Worm (Caenorhabditis elegans): ENCODE measurements around the gene C16C8.19.
"Not testable (repeated sequence)": the region's sequence is repeated elsewhere in the genome, so short reads cannot be mapped to it uniquely, and the experiment has no call there.

Gene C16C8.19

DNA sequence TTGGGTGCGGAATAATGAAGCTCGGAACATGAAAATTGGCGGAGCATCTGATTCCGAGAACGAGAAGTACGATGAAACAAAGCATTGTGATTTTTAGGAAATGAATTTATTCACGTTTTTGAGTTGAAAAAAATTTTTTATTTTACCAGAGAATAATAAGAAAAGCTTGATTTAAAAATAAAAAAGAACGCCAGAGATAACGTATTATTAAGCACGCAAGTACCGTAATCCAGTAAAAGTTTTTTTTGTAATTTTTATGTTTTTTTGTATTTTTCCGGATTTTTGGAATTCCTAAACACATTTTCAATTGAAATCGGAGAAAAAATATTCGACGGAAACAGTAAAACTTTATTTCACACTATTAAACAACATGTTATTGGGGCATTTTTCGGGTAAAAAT is 15.1 kb upstream of the C16C8.19 start, which contains the start of gene C16C8.22:
TSS of gene C16C8.22 (minus strand) at position 101 of the 400 bp plus-strand sequence.
- no peak for TF ChIP-seq elt-3 (tag; optimal IDR thresholded peaks at IDR 0.05)
- TF ChIP-seq snpc-4 (tag; optimal IDR thresholded peaks at IDR 0.05) = no peak
- TF ChIP-seq hlh-1 (tag; optimal IDR thresholded peaks at IDR 0.05) = no peak
- no peak for TF ChIP-seq nhr-28 (tag; optimal IDR thresholded peaks at IDR 0.05)
- no peak for TF ChIP-seq cnd-1 (tag; optimal IDR thresholded peaks at IDR 0.05)

ce11 chrII:3444280-3444679 is 14.0 kb upstream of the C16C8.19 start, which contains the start of gene C16C8.4:
TSS of gene C16C8.4 (minus strand) at chrII:3444380.
- no peak for TF ChIP-seq flh-1 (GFP tag; optimal IDR thresholded peaks at IDR 0.05)

- TF ChIP-seq sem-2 (GFP tag; optimal IDR thresholded peaks at IDR 0.05) (no peak), cnd-1 (tag; optimal IDR thresholded peaks at IDR 0.05) (no peak), hlh-1 (tag; optimal IDR thresholded peaks at IDR 0.05) (no peak), M03D4.4 (tag; optimal IDR thresholded peaks at IDR 0.05) (no peak), nhr-2 (tag; optimal IDR thresholded peaks at IDR 0.05) (no peak), sptf-1 (tag; optimal IDR thresholded peaks at IDR 0.05) (no peak), bed-3 (GFP tag; optimal IDR thresholded peaks at IDR 0.05) (no peak)
Observed at ce11 chrII:3445285-3445806, 12.9 kb upstream of the C16C8.19 start, which contains the start of the genes C16C8.5 and C16C8.16. TSS of gene C16C8.5 (minus strand) at chrII:3445385. TSS of gene C16C8.16 (plus strand) at chrII:3445756.

ce11 chrII:3446647-3447046 is 11.6 kb upstream of the C16C8.19 start, which contains the start of the genes C16C8.20 and gldi-6:
TSS of gene C16C8.20 (plus strand) at chrII:3446947.
TSS of gene gldi-6 (plus strand) at chrII:3446947.
- TF ChIP-seq unc-120 (tag; optimal IDR thresholded peaks at IDR 0.05; ENCODE audit: poor library complexity, severe bottlenecking) (no peak), nhr-76 (tag; optimal IDR thresholded peaks at IDR 0.05) (no peak), ceh-39 (tag; optimal IDR thresholded peaks at IDR 0.05) (no peak), hlh-1 (tag; optimal IDR thresholded peaks at IDR 0.05) (no peak), elt-1 (tag; optimal IDR thresholded peaks at IDR 0.05; ENCODE audit: borderline replicate concordance, insufficient read depth) (no peak), tbx-8 (GFP tag; optimal IDR thresholded peaks at IDR 0.05) (no peak), unc-62 (GFP tag; optimal IDR thresholded peaks at IDR 0.05) (no peak), nhr-237 (tag; optimal IDR thresholded peaks at IDR 0.05) (no peak), zip-8 (tag; optimal IDR thresholded peaks at IDR 0.05) (no peak), mep-1 (tag; optimal IDR thresholded peaks at IDR 0.05) (no peak), unc-39 (tag; optimal IDR thresholded peaks at IDR 0.05) (no peak), ham-2 (GFP tag; optimal IDR thresholded peaks at IDR 0.05) (no peak), lin-13 (tag; optimal IDR thresholded peaks at IDR 0.05) (no peak), elt-3 (tag; optimal IDR thresholded peaks at IDR 0.05) (no peak), nhr-12 (tag; optimal IDR thresholded peaks at IDR 0.05) (no peak)

DNA sequence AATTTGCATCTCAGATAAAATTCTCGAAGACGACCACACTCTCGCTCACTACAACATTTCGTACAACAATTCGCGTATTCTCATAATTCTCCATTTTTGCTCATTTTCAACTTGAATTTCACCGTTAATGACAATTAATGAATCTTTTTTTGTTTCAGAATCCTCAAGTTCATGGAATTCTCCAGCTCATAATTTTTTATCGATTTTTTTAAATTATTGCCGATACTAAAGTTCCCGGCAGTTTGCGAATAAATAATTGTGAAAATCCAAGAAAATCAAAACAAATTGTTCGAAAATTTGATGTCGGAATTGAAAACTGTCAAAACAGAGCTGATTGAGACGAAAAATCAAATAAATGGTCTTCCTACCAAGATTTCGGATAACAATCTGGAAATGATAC is 10.4 kb upstream of the C16C8.19 start, which contains the start of gene C16C8.21:
TSS of gene C16C8.21 (plus strand) at position 301 of the 400 bp plus-strand sequence.
- no peak for TF ChIP-seq nhr-76 (tag; optimal IDR thresholded peaks at IDR 0.05)
- TF ChIP-seq nhr-28 (tag; optimal IDR thresholded peaks at IDR 0.05) = no peak
- no peak for TF ChIP-seq snpc-4 (tag; optimal IDR thresholded peaks at IDR 0.05)
- TF ChIP-seq unc-39 (tag; optimal IDR thresholded peaks at IDR 0.05) = no peak

DNA sequence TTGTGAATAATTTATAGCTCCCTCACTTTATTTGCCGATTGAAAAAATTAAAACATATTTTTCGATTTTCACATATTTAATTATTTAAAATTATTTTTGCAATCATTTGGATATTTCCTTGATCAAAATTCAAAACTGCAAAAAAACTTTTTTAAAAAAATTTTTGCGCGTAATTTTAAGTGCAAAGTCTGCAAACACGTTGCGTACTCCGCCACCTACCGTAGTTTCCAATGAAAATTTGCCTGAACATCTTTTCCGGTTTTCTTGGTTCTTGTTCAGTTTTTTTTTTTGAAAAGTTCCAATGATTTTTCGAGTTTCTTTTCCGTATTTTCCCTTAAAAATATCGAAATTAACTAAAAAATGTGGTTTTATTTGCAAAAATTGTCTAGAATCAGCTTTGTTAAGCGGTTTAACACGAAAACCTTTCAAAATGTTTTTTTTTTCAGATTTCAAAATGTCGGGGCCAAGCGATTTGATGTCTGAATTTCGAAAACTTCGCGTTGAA is 9.5 kb upstream of the C16C8.19 start, which contains the start of gene C16C8.25:
TSS of gene C16C8.25 (plus strand) at position 455 of the 505 bp plus-strand sequence.
- TF ChIP-seq unc-62 (GFP tag; optimal IDR thresholded peaks at IDR 0.05) (no peak), lin-32 (GFP tag; optimal IDR thresholded peaks at IDR 0.05) (no peak), tbx-8 (GFP tag; optimal IDR thresholded peaks at IDR 0.05) (no peak)

ce11 chrII:3449514-3449913 is 8.8 kb upstream of the C16C8.19 start, which contains the start of gene C16C8.14:
TSS of gene C16C8.14 (plus strand) at chrII:3449814.
- TF ChIP-seq ces-1 (GFP tag; optimal IDR thresholded peaks at IDR 0.05); hlh-1 (tag; optimal IDR thresholded peaks at IDR 0.05); mep-1 (tag; optimal IDR thresholded peaks at IDR 0.05): not testable (repeated sequence)

All from whole organism, mixed stage, embryonic.